Fruit fly (Drosophila melanogaster) whole organism: ENCODE results near the gene CG2233.

ENCODE experiments used
- CG8478 ChIP-seq: fragments of >200 bp; optimal IDR thresholded peaks from 2 replicates; lab custom pipeline; 2018; ENCODE audit warnings: inconsistent platforms
- EcR ChIP-seq, 2 experiments: fragments of >200 bp; optimal IDR thresholded peaks; 2 replicates each; lab custom pipeline; 2017; ENCODE audit warnings: missing biosample characterization in 2 of 2, missing genetic modification characterization in 2 of 2, missing genetic modification reagents in 2 of 2

dm6 chrX:8062180-8062480 lies 24.8 kb upstream of the CG2233 start:
- TF ChIP-seq EcR (GFP tag; optimal IDR thresholded peaks at IDR 0.05; lab: Kevin White, UChicago): no peak
- TF ChIP-seq CG8478 (lab: Kevin White, UChicago): no peak
